Fruit fly (Drosophila melanogaster) whole organism, embryonic: ENCODE measurements around the gene CG10804.
A peak's percentile ranks its signal among the peaks of the same experiment; 100 is the strongest.

Experiments used
- Adf1 ChIP-seq: fragments of 200-800 bp; sonication (Bioruptor generic); IDR thresholded peaks from 2 replicates; pipeline ENCODE4 v1.3.6; 2022; ENCODE audit warnings: missing biosample characterization, missing genetic modification characterization
- CG10366 ChIP-seq: fragments of 200-800 bp; sonication (Bioruptor generic); IDR thresholded peaks from 2 replicates; pipeline ENCODE4 v1.3.6; 2022; ENCODE audit warnings: missing biosample characterization, missing genetic modification characterization
- CG11398 ChIP-seq: fragments of 200-800 bp; sonication (Bioruptor generic); optimal IDR thresholded peaks from 2 replicates; lab custom pipeline; 2016; ENCODE audit warnings: missing biosample characterization, missing genetic modification characterization
- CG12104 ChIP-seq: fragments of 200-800 bp; sonication (Bioruptor generic); optimal IDR thresholded peaks from 3 replicates; lab custom pipeline; 2016; ENCODE audit warnings: missing biosample characterization, missing genetic modification characterization
- CG12659 ChIP-seq: fragments of 200-800 bp; sonication (Bioruptor generic); optimal IDR thresholded peaks from 3 replicates; lab custom pipeline; 2017; ENCODE audit warnings: mild to moderate bottlenecking, missing biosample characterization, missing genetic modification reagents, missing genetic modification characterization
- CG13123 ChIP-seq: fragments of 200-800 bp; sonication (Bioruptor generic); optimal IDR thresholded peaks from 2 replicates; lab custom pipeline; 2016; ENCODE audit warnings: missing biosample characterization, missing genetic modification characterization
- CG14710 ChIP-seq: fragments of 200-800 bp; sonication (Bioruptor generic); optimal IDR thresholded peaks from 3 replicates; lab custom pipeline; 2019; ENCODE audit warnings: missing biosample characterization, mild to moderate bottlenecking, missing genetic modification characterization, moderate library complexity
- CG15601 ChIP-seq: fragments of 200-800 bp; sonication (Bioruptor generic); optimal IDR thresholded peaks from 3 replicates; lab custom pipeline; 2019; ENCODE audit warnings: missing biosample characterization, mild to moderate bottlenecking, missing genetic modification characterization, moderate library complexity
- CG16779 ChIP-seq: fragments of 200-800 bp; sonication (Bioruptor generic); IDR thresholded peaks from 2 replicates; pipeline ENCODE4 v1.3.6; 2022; ENCODE audit warnings: missing biosample characterization, missing genetic modification characterization
- CG16813 ChIP-seq: fragments of 200-800 bp; sonication (Bioruptor generic); IDR thresholded peaks from 3 replicates; pipeline ENCODE4 v1.3.6; 2022; ENCODE audit warnings: missing biosample characterization, missing genetic modification characterization; ENCODE audit not compliant: partially characterized antibody
- CG17186 ChIP-seq: fragments of 200-800 bp; sonication (Bioruptor generic); optimal IDR thresholded peaks from 3 replicates; lab custom pipeline; 2017; ENCODE audit warnings: missing biosample characterization, missing genetic modification reagents, missing genetic modification characterization
- CG18262 ChIP-seq: fragments of 200-800 bp; optimal IDR thresholded peaks from 3 replicates; lab custom pipeline; 2019; ENCODE audit warnings: missing biosample characterization, mild to moderate bottlenecking, missing genetic modification characterization, moderate library complexity
- CG18764 ChIP-seq: fragments of 200-800 bp; sonication (Bioruptor generic); optimal IDR thresholded peaks from 3 replicates; lab custom pipeline; 2016; ENCODE audit warnings: missing biosample characterization, missing genetic modification characterization
- CG2120 ChIP-seq: fragments of 200-800 bp; sonication (Bioruptor generic); optimal IDR thresholded peaks from 3 replicates; lab custom pipeline; 2016; ENCODE audit warnings: missing biosample characterization, missing genetic modification characterization
- CG30403 ChIP-seq: fragments of 200-800 bp; sonication (Bioruptor generic); optimal IDR thresholded peaks from 3 replicates; lab custom pipeline; 2016; ENCODE audit warnings: missing biosample characterization, missing genetic modification characterization
- CG3065 ChIP-seq: fragments of 200-800 bp; sonication (Bioruptor generic); optimal IDR thresholded peaks from 2 replicates; lab custom pipeline; 2016; ENCODE audit warnings: missing biosample characterization, missing genetic modification characterization
- CG32532 ChIP-seq: fragments of 200-800 bp; sonication (Bioruptor generic); IDR thresholded peaks from 2 replicates; pipeline ENCODE4 v1.3.6; 2022; ENCODE audit warnings: missing biosample characterization, missing genetic modification characterization
- CG32772 ChIP-seq: fragments of 200-800 bp; sonication (Bioruptor generic); IDR thresholded peaks from 2 replicates; pipeline ENCODE4 v1.3.6; 2022; ENCODE audit warnings: missing biosample characterization, missing genetic modification characterization
- CG33213 ChIP-seq: fragments of 200-800 bp; sonication (Bioruptor generic); optimal IDR thresholded peaks from 3 replicates; lab custom pipeline; 2016; ENCODE audit warnings: missing biosample characterization, missing genetic modification characterization
- CG34422 ChIP-seq: fragments of 200-800 bp; sonication (Bioruptor generic); IDR thresholded peaks from 3 replicates; pipeline ENCODE4 v1.3.6; 2022; ENCODE audit warnings: missing biosample characterization, missing genetic modification characterization
- CG6175 ChIP-seq: fragments of 200-800 bp; sonication (Bioruptor generic); IDR thresholded peaks from 3 replicates; pipeline ENCODE4 v1.3.6; 2022; ENCODE audit warnings: missing biosample characterization, missing genetic modification characterization
- CG6854 ChIP-seq: fragments of 200-800 bp; sonication (Bioruptor generic); optimal IDR thresholded peaks from 3 replicates; lab custom pipeline; 2017; ENCODE audit warnings: missing biosample characterization, mild to moderate bottlenecking, missing genetic modification characterization
- CG7556 ChIP-seq: fragments of 200-800 bp; sonication (Bioruptor generic); optimal IDR thresholded peaks from 2 replicates; lab custom pipeline; 2017; ENCODE audit warnings: missing biosample characterization, mild to moderate bottlenecking, missing genetic modification characterization
- CG9215 ChIP-seq: fragments of 200-800 bp; sonication (Bioruptor generic); IDR thresholded peaks from 2 replicates; pipeline ENCODE4 v1.3.6; 2022; ENCODE audit warnings: missing biosample characterization, missing genetic modification characterization
- Deaf1 ChIP-seq: fragments of 200-800 bp; optimal IDR thresholded peaks from 3 replicates; lab custom pipeline; 2019; ENCODE audit warnings: missing biosample characterization, mild to moderate bottlenecking, missing genetic modification characterization, moderate library complexity
- Doc3 ChIP-seq: fragments of 200-800 bp; sonication (Bioruptor generic); IDR thresholded peaks from 3 replicates; pipeline ENCODE4 v1.3.6; 2022; ENCODE audit warnings: missing biosample characterization, missing genetic modification characterization; ENCODE audit not compliant: partially characterized antibody
- Dref ChIP-seq: fragments of 200-800 bp; sonication (Bioruptor generic); IDR thresholded peaks from 2 replicates; pipeline ENCODE4 v1.3.6; 2022; ENCODE audit warnings: missing biosample characterization, missing genetic modification characterization
- Ets65A ChIP-seq: fragments of 200-800 bp; sonication (Bioruptor generic); peaks from one replicate; lab custom pipeline; 2016; ENCODE audit warnings: missing biosample characterization, missing genetic modification characterization
- H2.0 ChIP-seq: fragments of 200-800 bp; sonication (Bioruptor generic); IDR thresholded peaks from 2 replicates; pipeline ENCODE4 v1.3.6; 2022; ENCODE audit warnings: missing biosample characterization, missing genetic modification characterization
- Lim3 ChIP-seq: fragments of 200-800 bp; sonication (Bioruptor generic); IDR thresholded peaks from 2 replicates; pipeline ENCODE4 v1.3.6; 2022; ENCODE audit warnings: missing biosample characterization, missing genetic modification characterization
- MBD-R2 ChIP-seq: fragments of 200-800 bp; sonication (Bioruptor generic); IDR thresholded peaks from 2 replicates; pipeline ENCODE4 v1.3.6; 2022; ENCODE audit warnings: missing biosample characterization, missing genetic modification characterization
- bbx ChIP-seq: fragments of 200-800 bp; sonication (Bioruptor generic); IDR thresholded peaks from 2 replicates; pipeline ENCODE4 v1.3.6; 2022; ENCODE audit warnings: missing biosample characterization, missing genetic modification characterization; ENCODE audit not compliant: partially characterized antibody
- cg ChIP-seq: fragments of 200-800 bp; sonication (Bioruptor generic); optimal IDR thresholded peaks from 3 replicates; lab custom pipeline; 2019; ENCODE audit warnings: missing biosample characterization, mild to moderate bottlenecking, missing genetic modification characterization, moderate library complexity
- chn ChIP-seq: fragments of 200-800 bp; sonication (Bioruptor generic); optimal IDR thresholded peaks from 2 replicates; lab custom pipeline; 2016; ENCODE audit warnings: missing biosample characterization, missing genetic modification characterization
- dm ChIP-seq: fragments of 200-800 bp; sonication (Bioruptor generic); optimal IDR thresholded peaks from 3 replicates; lab custom pipeline; 2016; ENCODE audit warnings: missing biosample characterization, missing genetic modification characterization
- dmrt11E ChIP-seq: fragments of 200-800 bp; sonication (Bioruptor generic); optimal IDR thresholded peaks from 3 replicates; lab custom pipeline; 2018; ENCODE audit warnings: missing biosample characterization, mild to moderate bottlenecking, missing genetic modification characterization, moderate library complexity
- dmrt99B ChIP-seq: fragments of 200-800 bp; sonication (Bioruptor generic); optimal IDR thresholded peaks from 2 replicates; lab custom pipeline; 2018; ENCODE audit warnings: missing biosample characterization, mild to moderate bottlenecking, missing genetic modification characterization, moderate library complexity
- dysf ChIP-seq: fragments of 200-800 bp; sonication (Bioruptor generic); IDR thresholded peaks from 3 replicates; pipeline ENCODE4 v1.3.6; 2022; ENCODE audit warnings: missing biosample characterization, missing genetic modification characterization
- ewg ChIP-seq: fragments of 200-800 bp; sonication (Bioruptor generic); optimal IDR thresholded peaks from 3 replicates; lab custom pipeline; 2017; ENCODE audit warnings: mild to moderate bottlenecking, missing biosample characterization, missing genetic modification reagents, missing genetic modification characterization
- nerfin-2 ChIP-seq: fragments of 200-800 bp; sonication (Bioruptor generic); IDR thresholded peaks from 2 replicates; pipeline ENCODE4 v1.3.6; 2022; ENCODE audit warnings: missing biosample characterization, missing genetic modification characterization; ENCODE audit not compliant: partially characterized antibody
- pan ChIP-seq, 4 experiments: fragments of >200 bp in 3 of 4; fragments of 200-800 bp in 1 of 4; sonication (Bioruptor generic) in 1 of 4; optimal IDR thresholded peaks in 3 of 4; IDR thresholded peaks in 1 of 4; 2 replicates each; pipeline versions ENCODE4 v1.3.6 to Lab custom; 2017 to 2022; ENCODE audit warnings: missing biosample characterization in 2 of 4, missing genetic modification characterization in 2 of 4, mixed read lengths in 1 of 4
- pros ChIP-seq: fragments of 200-800 bp; sonication (Bioruptor generic); optimal IDR thresholded peaks from 3 replicates; lab custom pipeline; 2019; ENCODE audit warnings: missing biosample characterization, mild to moderate bottlenecking, missing genetic modification characterization, moderate library complexity
- psq ChIP-seq: fragments of 200-800 bp; sonication (Bioruptor generic); optimal IDR thresholded peaks from 2 replicates; lab custom pipeline; 2017; ENCODE audit warnings: missing biosample characterization, missing genetic modification characterization
- ro ChIP-seq: fragments of 200-800 bp; sonication (Bioruptor generic); IDR thresholded peaks from 2 replicates; pipeline ENCODE4 v1.3.6; 2022; ENCODE audit warnings: missing biosample characterization, missing genetic modification characterization
- row ChIP-seq: fragments of 200-800 bp; sonication (Bioruptor generic); IDR thresholded peaks from 3 replicates; pipeline ENCODE4 v1.3.6; 2022; ENCODE audit warnings: missing biosample characterization, missing genetic modification characterization
- run ChIP-seq: fragments of 200-800 bp; sonication (Bioruptor generic); optimal IDR thresholded peaks from 3 replicates; lab custom pipeline; 2018; ENCODE audit warnings: missing biosample characterization, mild to moderate bottlenecking, missing genetic modification characterization
- salm ChIP-seq: fragments of 200-800 bp; sonication (Bioruptor generic); optimal IDR thresholded peaks from 2 replicates; lab custom pipeline; 2018; ENCODE audit warnings: missing biosample characterization, mild to moderate bottlenecking, missing genetic modification characterization
- sim ChIP-seq: fragments of 200-800 bp; sonication (Bioruptor generic); IDR thresholded peaks from 2 replicates; pipeline ENCODE4 v1.3.6; 2022; ENCODE audit warnings: missing biosample characterization, missing genetic modification characterization
- sr ChIP-seq: fragments of 200-800 bp; sonication (Bioruptor generic); IDR thresholded peaks from 3 replicates; pipeline ENCODE4 v1.3.6; 2022; ENCODE audit warnings: missing biosample characterization, missing genetic modification characterization
- sug ChIP-seq: fragments of 200-800 bp; optimal IDR thresholded peaks from 2 replicates; lab custom pipeline; 2019; ENCODE audit warnings: missing biosample characterization, mild to moderate bottlenecking, missing genetic modification characterization, moderate library complexity
- zen2 ChIP-seq: fragments of 200-800 bp; sonication (Bioruptor generic); IDR thresholded peaks from 3 replicates; pipeline ENCODE4 v1.3.6; 2022; ENCODE audit warnings: missing biosample characterization, missing genetic modification characterization; ENCODE audit not compliant: partially characterized antibody

CG10804 gene

dm6 chrX:3485304-3485703 is 3.2 kb upstream of the CG10804 start, which contains the start of the genes CG14270 and CG10803 (continued):
- TF ChIP-seq dysf (GFP tag; lab: Robert Waterston, UW) (no peak), pan (optimal IDR thresholded peaks at IDR 0.05; lab: Kevin White, UChicago) (no peak), pan (GFP tag; optimal IDR thresholded peaks at IDR 0.05 in 1 of 2, IDR thresholded peaks at IDR 0.05 in 1 of 2) (no peak), dmrt99B (tag; lab: Kevin White, UChicago) (no peak), MBD-R2 (GFP tag; lab: Robert Waterston, UW) (peak; percentile 74), ewg (no peak), row (peak; percentile 70), cg (GFP tag; lab: Kevin White, UChicago) (no peak), CG12659 (GFP tag; lab: Kevin White, UChicago) (peak; percentile 35), CG17186 (GFP tag; lab: Kevin White, UChicago) (peak; percentile 15), H2.0 (GFP tag; lab: Robert Waterston, UW) (no peak), sug (tag; lab: Kevin White, UChicago) (no peak), CG32532 (peak; percentile 35; the same call in 1 of the 2 replicates), CG7556 (GFP tag; lab: Kevin White, UChicago) (no peak), CG13123 (no peak), Dref (GFP tag; lab: Robert Waterston, UW) (peak; percentile 72), CG18262 (tag; lab: Kevin White, UChicago) (peak; percentile 0), ro (GFP tag; lab: Robert Waterston, UW) (no peak), bbx (GFP tag; lab: Robert Waterston, UW) (peak; percentile 55; the same call in 1 of the 2 replicates), CG2120 (peak; percentile 52), CG15601 (no peak), CG18764 (GFP tag; lab: Kevin White, UChicago) (no peak), Lim3 (no peak), CG34422 (0 out of 3 replicates have a peak, but pooled peaks have one; percentile 43), CG6854 (GFP tag; lab: Kevin White, UChicago) (no peak), dm (GFP tag; lab: Kevin White, UChicago) (peak; percentile 13), sim (no peak), CG16813 (peak; percentile 88), CG11398 (GFP tag; lab: Kevin White, UChicago) (no peak), Doc3 (GFP tag; lab: Robert Waterston, UW) (peak; percentile 71), chn (GFP tag; lab: Kevin White, UChicago) (no peak), CG3065 (GFP tag; lab: Kevin White, UChicago) (no peak), CG9215 (GFP tag; lab: Robert Waterston, UW) (0 out of 2 replicates have a peak, but pooled peaks have one; percentile 15), Adf1 (GFP tag; lab: Robert Waterston, UW) (no peak), Ets65A (GFP tag; lab: Kevin White, UChicago) (peak; percentile 79), pros (GFP tag; lab: Kevin White, UChicago) (no peak), CG30403 (GFP tag; lab: Kevin White, UChicago) (peak; percentile 17), CG12104 (no peak), Deaf1 (no peak), nerfin-2 (GFP tag; lab: Robert Waterston, UW) (peak; percentile 75), salm (tag; lab: Kevin White, UChicago) (no peak), sr (no peak), CG16779 (GFP tag; lab: Robert Waterston, UW) (no peak), CG32772 (GFP tag; lab: Robert Waterston, UW) (no peak), run (tag; lab: Kevin White, UChicago) (no peak), psq (GFP tag; lab: Kevin White, UChicago) (no peak), dmrt11E (peak; percentile 14), CG33213 (GFP tag; lab: Kevin White, UChicago) (no peak), CG14710 (tag; lab: Kevin White, UChicago) (peak; percentile 67), zen2 (peak; percentile 29; the same call in 1 of the 3 replicates), CG6175 (GFP tag; lab: Robert Waterston, UW) (no peak), CG10366 (GFP tag; lab: Robert Waterston, UW) (no peak)
